Fruit fly (Drosophila melanogaster) whole organism, prepupa: ENCODE measurements around the gene CG9536.

ENCODE experiments used
- Blimp-1 ChIP-seq: fragments of 200-800 bp; sonication (Bioruptor generic); optimal IDR thresholded peaks from 3 replicates; lab custom pipeline; 2017; ENCODE audit warnings: missing biosample characterization, missing genetic modification characterization, mild to moderate bottlenecking, moderate library complexity, missing genetic modification reagents
- CG10631 ChIP-seq: fragments of 200-800 bp; sonication (Bioruptor generic); optimal IDR thresholded peaks from 2 replicates; lab custom pipeline; 2016; ENCODE audit warnings: missing biosample characterization, missing genetic modification characterization
- CG10669 ChIP-seq: fragments of 200-800 bp; sonication (Bioruptor generic); optimal IDR thresholded peaks from 3 replicates; lab custom pipeline; 2018; ENCODE audit warnings: missing biosample characterization, mild to moderate bottlenecking, missing genetic modification characterization, moderate library complexity
- CG11294 ChIP-seq: fragments of 200-800 bp; sonication (Bioruptor generic); IDR thresholded peaks from 2 replicates; pipeline ENCODE4 v1.3.6; 2022; ENCODE audit warnings: missing biosample characterization, missing genetic modification characterization
- CG11762 ChIP-seq: fragments of 200-800 bp; sonication (Bioruptor generic); optimal IDR thresholded peaks from 3 replicates; lab custom pipeline; 2016; ENCODE audit warnings: missing biosample characterization, missing genetic modification characterization; ENCODE audit not compliant: insufficient read depth
- CG15336 ChIP-seq: fragments of 200-800 bp; sonication (Bioruptor generic); IDR thresholded peaks from 2 replicates; pipeline ENCODE4 v1.3.6; 2022; ENCODE audit warnings: missing biosample characterization, missing genetic modification characterization
- CG1621 ChIP-seq: fragments of 200-800 bp; sonication (Bioruptor generic); optimal IDR thresholded peaks from 3 replicates; lab custom pipeline; 2018; ENCODE audit warnings: missing biosample characterization, mild to moderate bottlenecking, missing genetic modification characterization
- CG16779 ChIP-seq: fragments of 200-800 bp; sonication (Bioruptor generic); optimal IDR thresholded peaks from 3 replicates; lab custom pipeline; 2017; ENCODE audit warnings: missing biosample characterization, mild to moderate bottlenecking, missing genetic modification characterization
- CG3032 ChIP-seq: fragments of 200-800 bp; optimal IDR thresholded peaks from 2 replicates; lab custom pipeline; 2019; ENCODE audit warnings: missing biosample characterization, mild to moderate bottlenecking, missing genetic modification characterization, moderate library complexity
- CG32006 ChIP-seq: fragments of 200-800 bp; sonication (Bioruptor generic); optimal IDR thresholded peaks from 3 replicates; lab custom pipeline; 2017; ENCODE audit warnings: missing biosample characterization, mild to moderate bottlenecking, missing genetic modification characterization
- CG3919 ChIP-seq: fragments of 200-800 bp; sonication (Bioruptor generic); optimal IDR thresholded peaks from 3 replicates; lab custom pipeline; 2016; ENCODE audit warnings: missing biosample characterization, missing genetic modification characterization
- CG4318 ChIP-seq: fragments of 200-800 bp; sonication (Bioruptor generic); optimal IDR thresholded peaks from 3 replicates; lab custom pipeline; 2017; ENCODE audit warnings: missing biosample characterization, mild to moderate bottlenecking, missing genetic modification characterization
- CG6792 ChIP-seq: fragments of 200-800 bp; sonication (Bioruptor generic); optimal IDR thresholded peaks from 3 replicates; lab custom pipeline; 2016; ENCODE audit warnings: missing biosample characterization, missing genetic modification characterization
- CG6854 ChIP-seq: fragments of 200-800 bp; sonication (Bioruptor generic); optimal IDR thresholded peaks from 2 replicates; lab custom pipeline; 2017; ENCODE audit warnings: missing biosample characterization, mild to moderate bottlenecking, missing genetic modification characterization
- CG7368 ChIP-seq: fragments of 200-800 bp; sonication (Bioruptor generic); optimal IDR thresholded peaks from 3 replicates; lab custom pipeline; 2016; ENCODE audit warnings: missing biosample characterization, missing genetic modification characterization
- CG8119 ChIP-seq: fragments of 200-800 bp; sonication (Bioruptor generic); IDR thresholded peaks from 3 replicates; pipeline ENCODE4 v1.3.6; 2022; ENCODE audit warnings: missing biosample characterization, missing genetic modification characterization
- CG8319 ChIP-seq: fragments of 200-800 bp; sonication (Bioruptor generic); optimal IDR thresholded peaks from 3 replicates; lab custom pipeline; 2016; ENCODE audit warnings: missing biosample characterization, missing genetic modification characterization
- CG8632 ChIP-seq: fragments of 200-800 bp; sonication (Bioruptor generic); optimal IDR thresholded peaks from 3 replicates; lab custom pipeline; 2016; ENCODE audit warnings: missing biosample characterization, missing genetic modification characterization
- Eip78C ChIP-seq: fragments of 200-800 bp; sonication (Bioruptor generic); peaks from one replicate; lab custom pipeline; 2016; ENCODE audit warnings: missing biosample characterization, missing genetic modification characterization
- Ets21C ChIP-seq: fragments of 200-800 bp; sonication (Bioruptor generic); optimal IDR thresholded peaks from 3 replicates; lab custom pipeline; 2016; ENCODE audit warnings: missing biosample characterization, missing genetic modification characterization
- Ets96B ChIP-seq: fragments of 200-800 bp; optimal IDR thresholded peaks from 2 replicates; lab custom pipeline; 2019; ENCODE audit warnings: missing biosample characterization, mild to moderate bottlenecking, missing genetic modification characterization, moderate library complexity
- Gug ChIP-seq: fragments of 200-800 bp; sonication (Bioruptor generic); IDR thresholded peaks from 2 replicates; pipeline ENCODE4 v1.3.6; 2022; ENCODE audit warnings: missing biosample characterization, missing genetic modification characterization
- Hr38 ChIP-seq: sonication (Bioruptor generic); optimal IDR thresholded peaks from 2 replicates; lab custom pipeline; 2016; ENCODE audit warnings: missing biosample characterization, missing genetic modification characterization
- Hr39 ChIP-seq: fragments of 200-800 bp; sonication (Bioruptor generic); optimal IDR thresholded peaks from 2 replicates; lab custom pipeline; 2016; ENCODE audit warnings: missing biosample characterization, missing genetic modification characterization
- Sox14 ChIP-seq: fragments of 200-800 bp; sonication (Bioruptor generic); optimal IDR thresholded peaks from 3 replicates; lab custom pipeline; 2016; ENCODE audit warnings: missing biosample characterization, missing genetic modification characterization
- Sox15 ChIP-seq: fragments of 200-800 bp; sonication (Bioruptor generic); optimal IDR thresholded peaks from 3 replicates; lab custom pipeline; 2016; ENCODE audit warnings: missing biosample characterization, missing genetic modification characterization
- achi ChIP-seq: fragments of 200-800 bp; sonication (Bioruptor generic); optimal IDR thresholded peaks from 3 replicates; lab custom pipeline; 2016; ENCODE audit warnings: missing biosample characterization, missing genetic modification characterization
- dac ChIP-seq: fragments of 200-800 bp; sonication (Bioruptor generic); optimal IDR thresholded peaks from 2 replicates; lab custom pipeline; 2017; ENCODE audit warnings: missing biosample characterization, mild to moderate bottlenecking, missing genetic modification characterization
- dsx ChIP-seq: fragments of 200-800 bp; optimal IDR thresholded peaks from 3 replicates; lab custom pipeline; 2019; ENCODE audit warnings: missing biosample characterization, mild to moderate bottlenecking, missing genetic modification characterization, moderate library complexity; ENCODE audit not compliant: poor library complexity, severe bottlenecking
- eg ChIP-seq: fragments of 200-800 bp; sonication (Bioruptor generic); IDR thresholded peaks from 3 replicates; pipeline ENCODE4 v1.3.6; 2022; ENCODE audit warnings: missing biosample characterization, missing genetic modification characterization
- fd59A ChIP-seq: fragments of 200-800 bp; sonication (Bioruptor generic); optimal IDR thresholded peaks from 2 replicates; lab custom pipeline; 2017; ENCODE audit warnings: missing biosample characterization, mild to moderate bottlenecking, missing genetic modification characterization, missing genetic modification reagents
- fd85E ChIP-seq: fragments of 200-800 bp; sonication (Bioruptor generic); optimal IDR thresholded peaks from 3 replicates; lab custom pipeline; 2016; ENCODE audit warnings: missing biosample characterization, missing genetic modification characterization
- lz ChIP-seq: fragments of 200-800 bp; sonication (Bioruptor generic); optimal IDR thresholded peaks from 3 replicates; lab custom pipeline; 2016; ENCODE audit warnings: missing biosample characterization, missing genetic modification characterization
- net ChIP-seq: fragments of 200-800 bp; sonication (Bioruptor generic); optimal IDR thresholded peaks from 3 replicates; lab custom pipeline; 2016; ENCODE audit warnings: missing biosample characterization, missing genetic modification characterization
- spab ChIP-seq: fragments of 200-800 bp; sonication (Bioruptor generic); optimal IDR thresholded peaks from 2 replicates; lab custom pipeline; 2017; ENCODE audit warnings: missing biosample characterization, mild to moderate bottlenecking, missing genetic modification characterization, missing genetic modification reagents
- ss ChIP-seq, 2 experiments: fragments of 200-800 bp; sonication (Bioruptor generic); optimal IDR thresholded peaks; 2 replicates in 1 of 2; 3 replicates in 1 of 2; lab custom pipeline; 2017 to 2018; ENCODE audit warnings: mild to moderate bottlenecking in 2 of 2, missing biosample characterization in 2 of 2, missing genetic modification characterization in 2 of 2, moderate library complexity in 1 of 2

CG9536 gene

dm6 chr2L:6479226-6479906, 2.6 kb upstream of the CG9536 start (continued):
- TF ChIP-seq fd59A (GFP tag; lab: Kevin White, UChicago): no peak
- no peak for TF ChIP-seq Sox15 (GFP tag; lab: Kevin White, UChicago)
- TF ChIP-seq CG7368: no peak
- no peak for TF ChIP-seq CG10631 (GFP tag; lab: Kevin White, UChicago)
- no peak for TF ChIP-seq Gug (GFP tag; lab: Robert Waterston, UW)
- TF ChIP-seq dsx: peak; percentile 12
- no peak for TF ChIP-seq CG8319 (GFP tag; lab: Kevin White, UChicago)
- TF ChIP-seq CG4318 (GFP tag; lab: Kevin White, UChicago): no peak
- TF ChIP-seq CG11762 (GFP tag; lab: Kevin White, UChicago): no peak
- TF ChIP-seq Sox14 (GFP tag; lab: Kevin White, UChicago): peak; percentile 2
- peak; percentile 44 to 59 for TF ChIP-seq ss (GFP tag; optimal IDR thresholded peaks at IDR 0.05; lab: Kevin White, UChicago)
- TF ChIP-seq fd85E (GFP tag; lab: Kevin White, UChicago): no peak
- TF ChIP-seq CG11294 (GFP tag; lab: Robert Waterston, UW): no peak
- no peak for TF ChIP-seq CG3032 (tag; lab: Kevin White, UChicago)
- peak; percentile 62 for TF ChIP-seq CG8119 (GFP tag; lab: Robert Waterston, UW)
- TF ChIP-seq CG10669 (GFP tag; lab: Kevin White, UChicago): no peak
- peak; percentile 48 for TF ChIP-seq CG32006 (GFP tag; lab: Kevin White, UChicago)
- TF ChIP-seq Ets21C: no peak
- no peak for TF ChIP-seq Hr39 (GFP tag; lab: Kevin White, UChicago)
- TF ChIP-seq CG15336 (GFP tag; lab: Robert Waterston, UW): 0 out of 2 replicates have a peak, but pooled peaks have one; percentile 43
- peak; percentile 30 for TF ChIP-seq CG16779 (tag; lab: Kevin White, UChicago)
- TF ChIP-seq Ets96B: peak; percentile 7
- TF ChIP-seq spab: no peak

dm6 chr2L:6474878-6475582, 1.7 kb downstream of the CG9536 start:
- no peak for TF ChIP-seq achi
- TF ChIP-seq dac: no peak
- no peak for TF ChIP-seq eg (GFP tag; lab: Robert Waterston, UW)
- no peak for TF ChIP-seq CG6854 (GFP tag; lab: Kevin White, UChicago)
- TF ChIP-seq CG8119 (GFP tag; lab: Robert Waterston, UW): no peak
- TF ChIP-seq CG3919: no peak
- TF ChIP-seq net (GFP tag; lab: Kevin White, UChicago): no peak
- TF ChIP-seq dsx: no peak
- no peak for TF ChIP-seq CG8632 (GFP tag; lab: Kevin White, UChicago)
- no peak for TF ChIP-seq CG16779 (tag; lab: Kevin White, UChicago)
- TF ChIP-seq fd85E (GFP tag; lab: Kevin White, UChicago): no peak
- no peak for TF ChIP-seq Hr38 (GFP tag; lab: Kevin White, UChicago)
- no peak for TF ChIP-seq CG1621
- TF ChIP-seq Blimp-1 (GFP tag; lab: Kevin White, UChicago): no peak
- no peak for TF ChIP-seq CG11294 (GFP tag; lab: Robert Waterston, UW)
- TF ChIP-seq lz: no peak

- TF ChIP-seq CG15336 (GFP tag; lab: Robert Waterston, UW) (0 out of 2 replicates have a peak, but pooled peaks have one; percentile 12), CG6792 (GFP tag; lab: Kevin White, UChicago) (no peak), Eip78C (GFP tag; lab: Kevin White, UChicago) (peak; percentile 56)
Observed at dm6 chr2L:6474298-6474697, 2.5 kb downstream of the CG9536 start.
